Worm (Caenorhabditis elegans): ENCODE results near the gene K06G5.1.

K06G5.1 gene

ce11 chrX:14228764-14229163 is 14.0 kb downstream of the K06G5.1 start:
- no peak for TF ChIP-seq unc-62 (GFP tag; optimal IDR thresholded peaks at IDR 0.05)

DNA sequence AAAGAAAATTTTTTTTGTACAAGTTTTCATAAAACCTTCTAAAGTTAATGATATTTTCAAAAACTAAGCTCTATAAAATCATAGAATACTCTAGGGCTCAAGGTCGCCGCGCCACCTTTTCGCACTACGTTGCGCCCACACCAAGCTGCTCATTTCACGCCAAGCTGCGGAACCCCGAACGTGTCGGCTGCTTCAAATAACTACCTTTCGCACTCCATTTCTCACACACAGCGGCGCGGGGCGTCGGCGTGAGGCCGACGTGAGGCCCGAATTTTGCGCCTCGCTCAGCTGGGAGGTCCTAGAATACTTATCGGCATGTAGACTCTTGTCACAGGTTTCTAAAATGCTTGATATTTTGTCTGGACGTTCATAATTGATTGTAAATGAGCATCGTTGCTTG is 17.2 kb downstream of the K06G5.1 start:
- no peak for TF ChIP-seq unc-62 (GFP tag; optimal IDR thresholded peaks at IDR 0.05)

- no peak for TF ChIP-seq unc-62 (GFP tag; optimal IDR thresholded peaks at IDR 0.05)
These were observed 19.6 kb downstream of the K06G5.1 start, which contains the start of gene srg-36 for ce11 chrX:14234366-14234765. srg-36 (minus strand) TSS chrX:14234466.

ce11 chrX:14234932-14235331 is 20.2 kb downstream of the K06G5.1 start, which contains the start of gene srg-37:
srg-37 (minus strand) TSS chrX:14235032.
- TF ChIP-seq unc-62 (GFP tag; optimal IDR thresholded peaks at IDR 0.05), result no peak

DNA sequence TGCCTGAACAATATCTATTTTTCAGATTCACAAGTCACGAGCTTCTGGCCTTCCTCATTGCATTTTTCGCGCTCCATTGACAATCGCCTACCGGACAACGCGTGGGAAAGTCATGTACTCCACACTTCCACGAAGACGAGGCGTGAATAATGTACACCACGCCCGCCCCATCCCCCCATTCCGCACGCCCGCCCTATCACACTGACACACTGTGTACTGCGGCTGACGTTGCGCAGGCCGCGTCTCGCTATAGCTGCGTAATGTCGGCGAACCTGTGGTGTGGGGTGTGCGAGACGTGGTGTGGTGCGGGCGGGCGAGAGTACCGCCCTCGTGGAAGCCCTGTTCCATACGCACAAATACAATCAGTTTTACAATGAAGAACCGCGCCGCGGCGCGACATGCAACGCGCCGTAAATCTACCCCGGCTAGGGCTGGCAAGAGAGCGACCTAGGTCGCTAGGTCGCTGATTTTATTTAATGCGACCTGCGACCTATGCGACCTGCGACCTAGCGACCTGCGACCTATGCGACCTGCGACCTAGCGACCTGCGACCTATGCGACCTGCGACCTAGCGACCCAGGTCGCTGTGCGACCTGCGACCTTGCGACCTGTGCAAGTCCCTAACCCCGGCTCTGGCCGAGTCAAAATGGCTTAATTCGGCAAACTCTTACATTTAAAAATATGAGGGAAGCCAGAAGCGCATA is 21.5 kb downstream of the K06G5.1 start:
- TF ChIP-seq unc-62 (GFP tag; optimal IDR thresholded peaks at IDR 0.05), result no peak

- no peak for TF ChIP-seq unc-62 (GFP tag; optimal IDR thresholded peaks at IDR 0.05)
These were observed 23.6 kb downstream of the K06G5.1 start, which contains the start of gene K04C1.2 for ce11 chrX:14238291-14238758. K04C1.2 (plus strand) TSS chrX:14238708.

ce11 chrX:14240205-14240604 is 25.4 kb downstream of the K06G5.1 start:
- TF ChIP-seq unc-62 (GFP tag; optimal IDR thresholded peaks at IDR 0.05), result no peak

- TF ChIP-seq unc-62 (GFP tag; optimal IDR thresholded peaks at IDR 0.05), result no peak
These were observed 26.8 kb downstream of the K06G5.1 start for ce11 chrX:14241531-14241930.

DNA sequence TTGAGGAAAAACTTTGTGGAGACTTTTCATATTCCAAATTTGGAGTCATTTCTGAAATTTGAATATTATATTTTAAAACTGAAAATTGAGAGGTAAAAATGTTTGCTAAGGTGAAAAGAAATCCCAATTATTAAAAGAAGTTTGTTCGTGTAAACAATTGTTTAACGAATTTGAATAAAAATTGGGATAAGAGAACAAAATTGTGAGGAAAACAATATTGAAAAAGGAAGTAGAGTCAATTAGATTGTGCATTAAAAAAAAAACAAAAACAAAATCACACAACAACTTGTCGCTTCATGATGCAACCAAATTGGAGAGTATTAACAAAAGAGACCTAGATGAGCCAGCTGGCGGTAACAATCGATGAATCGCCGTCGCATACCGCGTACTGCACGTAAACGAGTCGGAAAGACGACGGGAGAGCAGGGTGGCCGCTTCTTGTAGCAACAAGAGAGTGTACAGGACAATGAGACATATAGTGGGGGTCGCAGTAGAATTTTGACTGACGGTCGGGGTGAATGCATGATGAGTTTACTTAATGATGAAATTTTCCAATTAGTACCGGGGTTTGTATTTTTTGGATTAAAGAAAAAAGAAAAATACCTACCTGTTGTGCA is 28.7 kb downstream of the K06G5.1 start, which contains the start of gene K04C1.3:
Gene K04C1.3 (minus strand): TSS at position 51 of the 617 bp plus-strand sequence.
- no peak for TF ChIP-seq unc-62 (GFP tag; optimal IDR thresholded peaks at IDR 0.05)

DNA sequence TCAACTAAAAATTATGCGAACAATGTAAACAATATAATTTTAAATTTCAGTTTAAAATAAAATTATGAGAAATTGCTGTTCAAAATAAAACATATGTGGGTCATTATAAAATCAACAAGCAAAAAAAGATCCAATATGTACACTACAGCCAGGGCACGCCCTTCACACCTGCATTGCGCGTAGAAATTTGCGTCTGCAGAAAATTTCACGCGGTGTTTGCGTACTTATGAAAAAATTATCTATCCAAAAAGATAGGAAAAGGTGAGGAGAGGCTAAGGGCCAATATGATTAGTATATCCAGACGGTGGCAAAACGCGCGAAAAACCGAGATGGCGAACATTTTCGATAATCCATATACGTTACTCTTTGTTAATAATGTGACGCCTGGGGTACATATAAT is 29.7 kb downstream of the K06G5.1 start:
- no peak for TF ChIP-seq unc-62 (GFP tag; optimal IDR thresholded peaks at IDR 0.05)

- TF ChIP-seq unc-62 (GFP tag; optimal IDR thresholded peaks at IDR 0.05), result no peak
These were observed 31.7 kb downstream of the K06G5.1 start, which contains the start of gene mlc-6 for ce11 chrX:14246518-14246917. mlc-6 (minus strand) TSS chrX:14246618.

- TF ChIP-seq unc-62 (GFP tag; optimal IDR thresholded peaks at IDR 0.05), result no peak
These were observed 32.8 kb downstream of the K06G5.1 start, which contains the start of gene K04C1.5 for ce11 chrX:14247436-14248103. K04C1.5 (plus strand) TSS chrX:14248053.

- TF ChIP-seq unc-62 (GFP tag; optimal IDR thresholded peaks at IDR 0.05), result no peak
These were observed 37.3 kb downstream of the K06G5.1 start, which contains the start of gene E02H4.6 for ce11 chrX:14252042-14252441. E02H4.6 (minus strand) TSS chrX:14252142.

ce11 chrX:14255031-14255430 is 40.3 kb downstream of the K06G5.1 start, which contains the start of gene E02H4.5:
E02H4.5 (minus strand) TSS chrX:14255131.
- TF ChIP-seq unc-62 (GFP tag; optimal IDR thresholded peaks at IDR 0.05), result no peak

- no peak for TF ChIP-seq unc-62 (GFP tag; optimal IDR thresholded peaks at IDR 0.05)
These were observed 41.2 kb downstream of the K06G5.1 start, which contains the start of gene E02H4.7 for ce11 chrX:14255973-14256372. E02H4.7 (plus strand) TSS chrX:14256273.

DNA sequence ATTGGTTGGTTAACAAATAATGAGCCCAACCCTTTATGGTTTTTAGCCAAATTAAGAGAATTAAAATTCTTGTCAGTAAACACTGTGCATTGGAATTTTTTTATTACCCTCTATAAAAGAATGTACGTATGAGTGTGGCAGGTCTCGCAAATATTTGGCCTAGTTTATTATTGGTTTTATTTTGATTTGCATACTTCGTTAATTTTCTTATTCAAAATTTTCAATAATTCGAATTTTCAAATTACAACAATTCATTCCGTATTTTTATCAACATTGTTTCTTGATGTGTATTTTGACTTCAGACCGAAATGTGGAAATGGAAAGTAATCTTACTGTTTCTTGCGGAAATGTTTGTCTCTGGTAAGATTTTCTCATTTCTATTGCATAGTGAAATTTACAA is 42.9 kb downstream of the K06G5.1 start, which contains the start of gene E02H4.4:
Gene E02H4.4 (plus strand): TSS at position 301 of the 400 bp plus-strand sequence.
- no peak for TF ChIP-seq unc-62 (GFP tag; optimal IDR thresholded peaks at IDR 0.05)

Data from whole organism, dauer.